Fruit fly (Drosophila melanogaster): ENCODE measurements around the gene Cpr78Cc.

The Cpr78Cc gene

dm6 chr3L:21317416-21318259, 17.3 kb downstream of the Cpr78Cc start, which contains the start of gene Pc (continued):
- no peak for TF ChIP-seq usp (GFP tag; optimal IDR thresholded peaks at IDR 0.05)
- no peak for TF ChIP-seq CG10979 (tag; optimal IDR thresholded peaks at IDR 0.05)
- no peak for TF ChIP-seq CG12071 (GFP tag; optimal IDR thresholded peaks at IDR 0.05)
- TF ChIP-seq Ravus (GFP tag; IDR thresholded peaks at IDR 0.05) = no peak
- TF ChIP-seq Lhr (GFP tag; optimal IDR thresholded peaks at IDR 0.05) = peak; percentile 91
- no peak for TF ChIP-seq CG14014 (GFP tag; IDR thresholded peaks at IDR 0.05)
- no peak for TF ChIP-seq CG8388 (GFP tag; optimal IDR thresholded peaks at IDR 0.05)
- no peak for TF ChIP-seq CG32532 (GFP tag; IDR thresholded peaks at IDR 0.05)
- TF ChIP-seq CG8290 (GFP tag; optimal IDR thresholded peaks at IDR 0.05) = peak; percentile 13
- TF ChIP-seq CG8290 (tag; optimal IDR thresholded peaks at IDR 0.05) = peak in 1 of 2 experiments; percentile 78
- peak; percentile 65 for TF ChIP-seq hbn (GFP tag; IDR thresholded peaks at IDR 0.05; ENCODE audit: partially characterized antibody)
- TF ChIP-seq dmrt99B (tag; optimal IDR thresholded peaks at IDR 0.05) = no peak
- TF ChIP-seq HLH4C (GFP tag; IDR thresholded peaks at IDR 0.05; ENCODE audit: partially characterized antibody) = peak; percentile 86
- no peak for TF ChIP-seq CG3838 (GFP tag; optimal IDR thresholded peaks at IDR 0.05)
- no peak for TF ChIP-seq Hsf (GFP tag; optimal IDR thresholded peaks at IDR 0.05)
- peak; percentile 66 for TF ChIP-seq CHES-1-like (GFP tag; optimal IDR thresholded peaks at IDR 0.05)
- peak; percentile 67; the same call in 2 of the 3 replicates for TF ChIP-seq CG14860 (GFP tag; IDR thresholded peaks at IDR 0.05; ENCODE audit: partially characterized antibody)
- TF ChIP-seq Sox102F (GFP tag; optimal IDR thresholded peaks at IDR 0.05) = no peak
- TF ChIP-seq Sin3A (optimal IDR thresholded peaks at IDR 0.05) = peak; percentile 65
- TF ChIP-seq schlank (tag; optimal IDR thresholded peaks at IDR 0.05) = no peak
- TF ChIP-seq CG9437 (GFP tag; optimal IDR thresholded peaks at IDR 0.05) = no peak
- no peak for TF ChIP-seq CG17568 (GFP tag; optimal IDR thresholded peaks at IDR 0.05)
- TF ChIP-seq gsb (GFP tag; IDR thresholded peaks at IDR 0.05) = no peak
- TF ChIP-seq CG18599 (GFP tag; optimal IDR thresholded peaks at IDR 0.05) = no peak
- TF ChIP-seq chif (GFP tag; optimal IDR thresholded peaks at IDR 0.05) = peak in 1 of 2 experiments; percentile 37
- peak; percentile 9 for TF ChIP-seq CG7839 (tag; optimal IDR thresholded peaks at IDR 0.05)
- TF ChIP-seq tup (GFP tag; optimal IDR thresholded peaks at IDR 0.05) = no peak
- no peak for TF ChIP-seq CG18619 (GFP tag; optimal IDR thresholded peaks at IDR 0.05)
- TF ChIP-seq Six4 (GFP tag; optimal IDR thresholded peaks at IDR 0.05) = no peak
- peak; percentile 100 for TF ChIP-seq CG1603 (tag; optimal IDR thresholded peaks at IDR 0.05)
- TF ChIP-seq CG9215 (GFP tag; IDR thresholded peaks at IDR 0.05) = no peak
- no peak for TF ChIP-seq repo (GFP tag; optimal IDR thresholded peaks at IDR 0.05)
- no peak for TF ChIP-seq dati (GFP tag; IDR thresholded peaks at IDR 0.05)
- no peak for TF ChIP-seq crol (GFP tag; IDR thresholded peaks at IDR 0.05)
- no peak for TF ChIP-seq D19B (GFP tag; optimal IDR thresholded peaks at IDR 0.05)
- TF ChIP-seq CTCF (GFP tag; optimal IDR thresholded peaks at IDR 0.05) = peak; percentile 72
- TF ChIP-seq Sox100B (GFP tag; optimal IDR thresholded peaks at IDR 0.05) = no peak
- peak; percentile 88 for TF ChIP-seq Ets97D (GFP tag; optimal IDR thresholded peaks at IDR 0.05)
- TF ChIP-seq nom (GFP tag; optimal IDR thresholded peaks at IDR 0.05) = no peak
- TF ChIP-seq H2.0 (GFP tag; IDR thresholded peaks at IDR 0.05) = no peak
- TF ChIP-seq zen2 (GFP tag; IDR thresholded peaks at IDR 0.05; ENCODE audit: partially characterized antibody) = peak; percentile 56; the same call in 2 of the 3 replicates
- TF ChIP-seq CG10209 (GFP tag; optimal IDR thresholded peaks at IDR 0.05) = no peak
- no peak for TF ChIP-seq esg (GFP tag; conservative IDR thresholded peaks at IDR 0.05)
- TF ChIP-seq CG4282 (GFP tag; optimal IDR thresholded peaks at IDR 0.05) = peak; percentile 40
- TF ChIP-seq stwl (tag; optimal IDR thresholded peaks at IDR 0.05) = peak; percentile 89
- no peak for TF ChIP-seq CG34376 (GFP tag; optimal IDR thresholded peaks at IDR 0.05)
- TF ChIP-seq Hmr (GFP tag; optimal IDR thresholded peaks at IDR 0.05) = peak; percentile 57
- peak; percentile 10 for TF ChIP-seq Dip3 (GFP tag; optimal IDR thresholded peaks at IDR 0.05)
- TF ChIP-seq gt (GFP tag; IDR thresholded peaks at IDR 0.05) = no peak
- TF ChIP-seq CG11247 (GFP tag; IDR thresholded peaks at IDR 0.05) = no peak
